Fruit fly (Drosophila melanogaster) whole organism, embryonic: Measurements from ENCODE around the gene CG6739.

ENCODE experiments used
- Atf-2 ChIP-seq: fragments of 200-800 bp; sonication (Bioruptor generic); optimal IDR thresholded peaks from 2 replicates; lab custom pipeline; 2016; ENCODE audit warnings: missing biosample characterization, missing genetic modification characterization
- C15 ChIP-seq: fragments of 200-800 bp; sonication (Bioruptor generic); IDR thresholded peaks from 3 replicates; pipeline ENCODE4 v1.3.6; 2022; ENCODE audit warnings: missing biosample characterization, missing genetic modification characterization
- CG1024 ChIP-seq: fragments of 200-800 bp; sonication (Bioruptor generic); IDR thresholded peaks from 2 replicates; pipeline ENCODE4 v1.3.6; 2022; ENCODE audit warnings: missing biosample characterization, missing genetic modification characterization
- CG10274 ChIP-seq: fragments of 200-800 bp; sonication (Bioruptor generic); optimal IDR thresholded peaks from 3 replicates; lab custom pipeline; 2017; ENCODE audit warnings: missing biosample characterization, mild to moderate bottlenecking, missing genetic modification characterization
- CG10654 ChIP-seq: fragments of 200-800 bp; sonication (Bioruptor generic); optimal IDR thresholded peaks from 2 replicates; lab custom pipeline; 2016; ENCODE audit warnings: missing biosample characterization, missing genetic modification characterization
- CG11247 ChIP-seq: fragments of 200-800 bp; sonication (Bioruptor generic); IDR thresholded peaks from 2 replicates; pipeline ENCODE4 v1.3.6; 2022; ENCODE audit warnings: missing biosample characterization, missing genetic modification characterization
- CG11456 ChIP-seq: fragments of 200-800 bp; sonication (Bioruptor generic); IDR thresholded peaks from 3 replicates; pipeline ENCODE4 v1.3.6; 2022; ENCODE audit warnings: missing biosample characterization, missing genetic modification characterization
- CG11560 ChIP-seq: fragments of 200-800 bp; sonication (Bioruptor generic); IDR thresholded peaks from 3 replicates; pipeline ENCODE4 v1.3.6; 2022; ENCODE audit warnings: missing biosample characterization, missing genetic modification characterization
- CG11696 ChIP-seq: fragments of 200-800 bp; sonication (Bioruptor generic); IDR thresholded peaks from 2 replicates; pipeline ENCODE4 v1.3.6; 2022; ENCODE audit warnings: missing biosample characterization, missing genetic modification characterization
- CG13894 ChIP-seq: fragments of 200-800 bp; sonication (Bioruptor generic); optimal IDR thresholded peaks from 3 replicates; lab custom pipeline; 2018; ENCODE audit warnings: missing biosample characterization, mild to moderate bottlenecking, missing genetic modification characterization, moderate library complexity
- CG17385 ChIP-seq: fragments of 200-800 bp; sonication (Bioruptor generic); optimal IDR thresholded peaks from 3 replicates; lab custom pipeline; 2018; ENCODE audit warnings: missing biosample characterization, mild to moderate bottlenecking, missing genetic modification characterization
- CG17568 ChIP-seq: fragments of 200-800 bp; sonication (Bioruptor generic); optimal IDR thresholded peaks from 2 replicates; lab custom pipeline; 2018; ENCODE audit warnings: missing biosample characterization, mild to moderate bottlenecking, missing genetic modification characterization, moderate library complexity
- CG18764 ChIP-seq: fragments of 200-800 bp; sonication (Bioruptor generic); optimal IDR thresholded peaks from 3 replicates; lab custom pipeline; 2016; ENCODE audit warnings: missing biosample characterization, missing genetic modification characterization
- CG2116 ChIP-seq: fragments of 200-800 bp; sonication (Bioruptor generic); optimal IDR thresholded peaks from 3 replicates; lab custom pipeline; 2018; ENCODE audit warnings: missing biosample characterization, mild to moderate bottlenecking, missing genetic modification characterization
- CG2678 ChIP-seq: fragments of 200-800 bp; sonication (Bioruptor generic); optimal IDR thresholded peaks from 3 replicates; lab custom pipeline; 2019; ENCODE audit warnings: missing biosample characterization, mild to moderate bottlenecking, missing genetic modification characterization, moderate library complexity
- CG2889 ChIP-seq: fragments of 200-800 bp; sonication (Bioruptor generic); IDR thresholded peaks from 3 replicates; pipeline ENCODE4 v1.3.6; 2022; ENCODE audit warnings: missing biosample characterization, missing genetic modification characterization
- CG31388 ChIP-seq: fragments of 200-800 bp; sonication (Bioruptor generic); optimal IDR thresholded peaks from 2 replicates; lab custom pipeline; 2016; ENCODE audit warnings: missing biosample characterization, missing genetic modification characterization
- CG34422 ChIP-seq: fragments of 200-800 bp; sonication (Bioruptor generic); IDR thresholded peaks from 3 replicates; pipeline ENCODE4 v1.3.6; 2022; ENCODE audit warnings: missing biosample characterization, missing genetic modification characterization
- CG5180 ChIP-seq: fragments of 200-800 bp; sonication (Bioruptor generic); optimal IDR thresholded peaks from 3 replicates; lab custom pipeline; 2017; ENCODE audit warnings: missing biosample characterization, missing genetic modification characterization, mild to moderate bottlenecking, moderate library complexity, missing genetic modification reagents
- CG5953 ChIP-seq: fragments of 200-800 bp; sonication (Bioruptor generic); IDR thresholded peaks from 2 replicates; pipeline ENCODE4 v1.3.6; 2022; ENCODE audit warnings: missing biosample characterization, missing genetic modification characterization
- CG6854 ChIP-seq: fragments of 200-800 bp; sonication (Bioruptor generic); optimal IDR thresholded peaks from 3 replicates; lab custom pipeline; 2017; ENCODE audit warnings: missing biosample characterization, mild to moderate bottlenecking, missing genetic modification characterization
- CG7271 ChIP-seq: fragments of 200-800 bp; sonication (Bioruptor generic); optimal IDR thresholded peaks from 2 replicates; lab custom pipeline; 2018; ENCODE audit warnings: missing biosample characterization, mild to moderate bottlenecking, missing genetic modification characterization, moderate library complexity
- CG7357 ChIP-seq: fragments of 200-800 bp; sonication (Bioruptor generic); IDR thresholded peaks from 3 replicates; pipeline ENCODE4 v1.3.6; 2022; ENCODE audit warnings: missing biosample characterization, missing genetic modification characterization
- CG8359 ChIP-seq: fragments of 200-800 bp; sonication (Bioruptor generic); optimal IDR thresholded peaks from 2 replicates; lab custom pipeline; 2017; ENCODE audit warnings: missing biosample characterization, mild to moderate bottlenecking, missing genetic modification characterization, borderline replicate concordance
- CHES-1-like ChIP-seq: fragments of 200-800 bp; sonication (Bioruptor generic); optimal IDR thresholded peaks from 2 replicates; lab custom pipeline; 2016; ENCODE audit warnings: missing biosample characterization, missing genetic modification characterization
- Ets65A ChIP-seq: fragments of 200-800 bp; sonication (Bioruptor generic); peaks from one replicate; lab custom pipeline; 2016; ENCODE audit warnings: missing biosample characterization, missing genetic modification characterization
- HLHmδ ChIP-seq: fragments of 200-800 bp; sonication (Bioruptor generic); optimal IDR thresholded peaks from 2 replicates; lab custom pipeline; 2018; ENCODE audit warnings: missing biosample characterization, mild to moderate bottlenecking, missing genetic modification characterization, moderate library complexity
- HmgD ChIP-seq: fragments of 200-800 bp; sonication (Bioruptor generic); optimal IDR thresholded peaks from 3 replicates; lab custom pipeline; 2016; ENCODE audit warnings: missing biosample characterization, missing genetic modification characterization
- Hsf ChIP-seq: fragments of 200-800 bp; sonication (Bioruptor generic); optimal IDR thresholded peaks from 3 replicates; lab custom pipeline; 2016; ENCODE audit warnings: missing biosample characterization, missing genetic modification characterization
- MBD-R2 ChIP-seq: fragments of 200-800 bp; sonication (Bioruptor generic); IDR thresholded peaks from 2 replicates; pipeline ENCODE4 v1.3.6; 2022; ENCODE audit warnings: missing biosample characterization, missing genetic modification characterization
- Max ChIP-seq: fragments of 200-800 bp; sonication (Bioruptor generic); optimal IDR thresholded peaks from 2 replicates; lab custom pipeline; 2016; ENCODE audit warnings: missing biosample characterization, mild to moderate bottlenecking, missing genetic modification characterization
- Med ChIP-seq: fragments of 200-800 bp; sonication (Bioruptor generic); peaks from one replicate; lab custom pipeline; 2016; ENCODE audit warnings: missing biosample characterization, missing genetic modification characterization, mild to moderate bottlenecking, inconsistent platforms, moderate library complexity
- NC2β ChIP-seq: fragments of 200-800 bp; sonication (Bioruptor generic); optimal IDR thresholded peaks from 2 replicates; lab custom pipeline; 2016; ENCODE audit warnings: missing biosample characterization, missing genetic modification characterization
- Nf-YB ChIP-seq: fragments of 200-800 bp; sonication (Bioruptor generic); optimal IDR thresholded peaks from 3 replicates; lab custom pipeline; 2019; ENCODE audit warnings: missing biosample characterization, mild to moderate bottlenecking, missing genetic modification characterization, moderate library complexity
- Pdp1 ChIP-seq, 2 experiments: fragments of 200-800 bp; sonication (Bioruptor generic); optimal IDR thresholded peaks; 3 replicates each; lab custom pipeline; 2016; ENCODE audit warnings: missing biosample characterization in 2 of 2, missing genetic modification characterization in 2 of 2, mild to moderate bottlenecking in 1 of 2, moderate library complexity in 1 of 2
- Ptx1 ChIP-seq: fragments of 200-800 bp; sonication (Bioruptor generic); IDR thresholded peaks from 2 replicates; pipeline ENCODE4 v1.3.6; 2022; ENCODE audit warnings: missing biosample characterization, missing genetic modification characterization
- Rfx ChIP-seq: fragments of 200-800 bp; sonication (Bioruptor generic); IDR thresholded peaks from 2 replicates; pipeline ENCODE4 v1.3.6; 2022; ENCODE audit warnings: missing biosample characterization, missing genetic modification characterization
- Taf1 ChIP-seq: fragments of 200-800 bp; sonication (Bioruptor generic); IDR thresholded peaks from 2 replicates; pipeline ENCODE4 v1.3.6; 2022; ENCODE audit warnings: missing biosample characterization, missing genetic modification characterization
- ac ChIP-seq: fragments of 200-800 bp; sonication (Bioruptor generic); optimal IDR thresholded peaks from 3 replicates; lab custom pipeline; 2017; ENCODE audit warnings: missing biosample characterization, mild to moderate bottlenecking, missing genetic modification characterization
- bsh ChIP-seq, 2 experiments: fragments of 200-800 bp; sonication (Bioruptor generic); optimal IDR thresholded peaks; 2 replicates each; lab custom pipeline; 2017 to 2018; ENCODE audit warnings: mild to moderate bottlenecking in 2 of 2, missing biosample characterization in 2 of 2, missing genetic modification characterization in 2 of 2, moderate library complexity in 1 of 2
- cad ChIP-seq: fragments of >200 bp; optimal IDR thresholded peaks from 2 replicates; lab custom pipeline; 2017; ENCODE audit warnings: missing biosample characterization, missing genetic modification characterization
- chinmo ChIP-seq: fragments of 200-800 bp; sonication (Bioruptor generic); IDR thresholded peaks from 4 replicates; pipeline ENCODE4 v1.3.6; 2022; ENCODE audit warnings: missing biosample characterization, missing genetic modification characterization; ENCODE audit not compliant: partially characterized antibody
- dati ChIP-seq: fragments of 200-800 bp; sonication (Bioruptor generic); IDR thresholded peaks from 2 replicates; pipeline ENCODE4 v1.3.6; 2022; ENCODE audit warnings: missing biosample characterization, missing genetic modification characterization
- maf-S ChIP-seq: fragments of 200-800 bp; sonication (Bioruptor generic); optimal IDR thresholded peaks from 2 replicates; lab custom pipeline; 2016; ENCODE audit warnings: missing biosample characterization, missing genetic modification characterization
- nom ChIP-seq: fragments of 200-800 bp; sonication (Bioruptor generic); optimal IDR thresholded peaks from 2 replicates; lab custom pipeline; 2017; ENCODE audit warnings: missing biosample characterization, missing genetic modification characterization, mild to moderate bottlenecking, moderate library complexity, missing genetic modification reagents
- otp ChIP-seq: fragments of 200-800 bp; sonication (Bioruptor generic); IDR thresholded peaks from 3 replicates; pipeline ENCODE4, ENCODE4 v1.3.6; 2022; ENCODE audit warnings: missing biosample characterization, missing genetic modification characterization
- pita ChIP-seq: fragments of 200-800 bp; sonication (Bioruptor generic); optimal IDR thresholded peaks from 2 replicates; lab custom pipeline; 2017; ENCODE audit warnings: missing biosample characterization, mild to moderate bottlenecking, missing genetic modification characterization
- ranshi ChIP-seq: fragments of 200-800 bp; sonication (Bioruptor generic); IDR thresholded peaks from 2 replicates; pipeline ENCODE4 v1.3.6; 2022; ENCODE audit warnings: missing biosample characterization, missing genetic modification characterization
- ro ChIP-seq: fragments of 200-800 bp; sonication (Bioruptor generic); IDR thresholded peaks from 2 replicates; pipeline ENCODE4 v1.3.6; 2022; ENCODE audit warnings: missing biosample characterization, missing genetic modification characterization
- sens ChIP-seq: fragments of 200-800 bp; sonication (Bioruptor generic); peaks from one replicate; lab custom pipeline; 2016; ENCODE audit warnings: missing biosample characterization, missing genetic modification characterization
- vvl ChIP-seq: fragments of 200-800 bp; sonication (Bioruptor generic); IDR thresholded peaks from 2 replicates; pipeline ENCODE4 v1.3.6; 2022; ENCODE audit warnings: missing biosample characterization, missing genetic modification characterization

The CG6739 gene

dm6 chr2L:7562542-7562941 is 45.6 kb upstream of the CG6739 start (continued):
- TF ChIP-seq nom (GFP tag; lab: Kevin White, UChicago) = no peak
- TF ChIP-seq sens = peak; percentile 18
- TF ChIP-seq chinmo = 0 out of 4 replicates have a peak, but pooled peaks have one; percentile 22
- no peak for TF ChIP-seq CG5180
- TF ChIP-seq ranshi (GFP tag; lab: Robert Waterston, UW) = no peak
- TF ChIP-seq Nf-YB (GFP tag; lab: Kevin White, UChicago) = no peak
- TF ChIP-seq vvl (GFP tag; lab: Robert Waterston, UW) = peak; percentile 25; the same call in 1 of the 2 replicates
- no peak for TF ChIP-seq Atf-2 (GFP tag; lab: Kevin White, UChicago)
- peak; percentile 73 for TF ChIP-seq CG11696
- TF ChIP-seq Ptx1 (GFP tag; lab: Robert Waterston, UW) = no peak
- no peak for TF ChIP-seq CG5953 (GFP tag; lab: Robert Waterston, UW)
- TF ChIP-seq MBD-R2 (GFP tag; lab: Robert Waterston, UW) = no peak
- TF ChIP-seq CG7357 (GFP tag; lab: Robert Waterston, UW) = no peak
- TF ChIP-seq Ets65A (GFP tag; lab: Kevin White, UChicago) = peak; percentile 50
- no peak for TF ChIP-seq CG31388 (GFP tag; lab: Kevin White, UChicago)
- no peak for TF ChIP-seq CG2889 (GFP tag; lab: Robert Waterston, UW)
- TF ChIP-seq HmgD = no peak
- no peak for TF ChIP-seq dati (GFP tag; lab: Robert Waterston, UW)
- peak in 1 of 2 experiments; percentile 66 for TF ChIP-seq Pdp1 (GFP tag; optimal IDR thresholded peaks at IDR 0.05; lab: Kevin White, UChicago)
- no peak for TF ChIP-seq CG7271
- no peak for TF ChIP-seq CG17568 (GFP tag; lab: Kevin White, UChicago)

dm6 chr2L:7564856-7565255 is 43.3 kb upstream of the CG6739 start:
- TF ChIP-seq ro (GFP tag; lab: Robert Waterston, UW) (no peak), Max (GFP tag; lab: Kevin White, UChicago) (peak; percentile 34), NC2β (GFP tag; lab: Kevin White, UChicago) (peak; percentile 75), Rfx (GFP tag; lab: Robert Waterston, UW) (peak; percentile 63), CG13894 (tag; lab: Kevin White, UChicago) (no peak), pita (GFP tag; lab: Kevin White, UChicago) (no peak), cad (GFP tag; lab: Kevin White, UChicago) (no peak), CG34422 (GFP tag; lab: Robert Waterston, UW) (0 out of 3 replicates have a peak, but pooled peaks have one; percentile 43), CG8359 (GFP tag; lab: Kevin White, UChicago) (peak; percentile 31), CG10654 (GFP tag; lab: Kevin White, UChicago) (peak; percentile 54), ac (GFP tag; lab: Kevin White, UChicago) (peak; percentile 55), CG11247 (GFP tag; lab: Robert Waterston, UW) (peak; percentile 47; the same call in 1 of the 2 replicates), CG17385 (GFP tag; lab: Kevin White, UChicago) (peak; percentile 52), CG11456 (GFP tag; lab: Robert Waterston, UW) (peak; percentile 70; the same call in 1 of the 3 replicates), CG1024 (GFP tag; lab: Robert Waterston, UW) (peak; percentile 57), CG6854 (peak; percentile 36), C15 (GFP tag; lab: Robert Waterston, UW) (peak; percentile 46; the same call in 1 of the 3 replicates), CG11560 (tag; lab: Robert Waterston, UW) (no peak), CG31388 (GFP tag; lab: Kevin White, UChicago) (no peak), CHES-1-like (GFP tag; lab: Kevin White, UChicago) (peak; percentile 56), Hsf (GFP tag; lab: Kevin White, UChicago) (peak; percentile 81), otp (GFP tag; lab: Robert Waterston, UW) (peak; percentile 80), maf-S (GFP tag; lab: Kevin White, UChicago) (peak; percentile 50), CG2116 (GFP tag; lab: Kevin White, UChicago) (peak; percentile 27), Med (GFP tag; lab: Kevin White, UChicago) (peak; percentile 96), CG18764 (GFP tag; lab: Kevin White, UChicago) (peak; percentile 45), Taf1 (no peak), MBD-R2 (GFP tag; lab: Robert Waterston, UW) (peak; percentile 32; the same call in 1 of the 2 replicates), CG2678 (peak; percentile 62), HLHmδ (GFP tag; lab: Kevin White, UChicago) (no peak), chinmo (no peak), CG10274 (GFP tag; lab: Kevin White, UChicago) (peak; percentile 15), bsh (GFP tag; optimal IDR thresholded peaks at IDR 0.05; lab: Kevin White, UChicago) (peak in 1 of 2 experiments; percentile 77)
